Fruit fly (Drosophila melanogaster) whole organism: ENCODE data around the gene Trxr1.

Experiments used
- CG8478 ChIP-seq: fragments of >200 bp; optimal IDR thresholded peaks from 2 replicates; lab custom pipeline; 2018; ENCODE audit warnings: inconsistent platforms
- Dll ChIP-seq: fragments of >200 bp; optimal IDR thresholded peaks from 2 replicates; lab custom pipeline; 2017
- psq ChIP-seq: fragments of >200 bp; optimal IDR thresholded peaks from 2 replicates; lab custom pipeline; 2017
- usp ChIP-seq: fragments of >200 bp; optimal IDR thresholded peaks from 2 replicates; lab custom pipeline; 2017; ENCODE audit warnings: missing biosample characterization, missing genetic modification characterization, mixed read lengths

- TF ChIP-seq CG8478 (lab: Kevin White, UChicago) (no peak), usp (no peak), Dll (lab: Kevin White, UChicago) (no peak), psq (lab: Kevin White, UChicago) (no peak)
These were observed at the start of gene Trxr1 for dm6 chrX:8242298-8242697.
